Worm (Caenorhabditis elegans): ENCODE measurements around the gene emb-30.

DNA sequence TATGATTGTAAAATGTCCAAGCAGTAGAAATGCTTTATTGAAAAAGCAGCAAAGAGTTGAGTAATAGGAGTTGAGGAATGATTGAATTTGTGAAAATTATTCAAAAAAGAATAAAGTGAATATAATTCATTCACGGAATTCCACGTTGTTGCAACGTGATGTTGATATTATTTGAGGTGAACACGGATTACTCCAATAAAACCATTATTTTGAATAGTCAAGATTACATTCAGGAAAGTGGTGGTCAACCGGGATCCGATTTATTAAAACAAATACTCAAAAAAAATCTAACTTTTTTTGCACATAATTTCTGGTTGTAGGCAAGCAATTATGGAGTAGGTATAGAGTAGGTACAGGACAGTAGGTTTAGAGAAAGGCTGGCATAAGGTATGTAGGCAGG lies 44.1 kb upstream of the emb-30 start, which contains the start of gene bre-3:
- TF ChIP-seq sea-2 (GFP tag; optimal IDR thresholded peaks at IDR 0.05) (no peak), ZK546.5 (tag; optimal IDR thresholded peaks at IDR 0.05) (no peak), unc-39 (tag; optimal IDR thresholded peaks at IDR 0.05) (no peak), tbx-2 (tag; optimal IDR thresholded peaks at IDR 0.05) (no peak)
